Worm (Caenorhabditis elegans): ENCODE results near the gene B0244.9.

DNA sequence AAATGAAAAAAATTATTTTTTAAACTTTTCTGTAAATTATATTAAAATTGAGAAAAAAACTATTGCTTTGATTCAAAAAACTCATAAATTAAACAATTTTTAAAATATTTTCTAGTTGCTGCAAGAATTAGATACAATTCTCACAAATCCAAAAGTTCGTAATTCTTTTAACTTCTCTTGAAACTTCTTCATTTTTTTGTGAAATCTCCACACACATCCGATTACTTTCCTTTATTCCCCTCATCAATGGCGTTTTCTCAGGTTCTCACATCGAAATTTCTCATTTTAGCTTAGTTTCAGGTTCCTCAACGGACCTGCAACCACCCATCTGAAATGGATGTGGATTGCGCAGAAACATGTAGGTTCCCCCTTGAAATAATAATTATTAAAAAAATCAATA is 8.3 kb downstream of the B0244.9 start, which contains the start of gene wrm-1:
- TF ChIP-seq snpc-4 (GFP tag; optimal IDR thresholded peaks at IDR 0.05) (no peak), snpc-4 (tag; optimal IDR thresholded peaks at IDR 0.05) (no peak), mxl-1 (tag; optimal IDR thresholded peaks at IDR 0.05) (no peak), unc-130 (GFP tag; optimal IDR thresholded peaks at IDR 0.05) (no peak), nfyb-1 (GFP tag; IDR thresholded peaks at IDR 0.05) (no peak), efl-1 (GFP tag; optimal IDR thresholded peaks at IDR 0.05) (no peak), athp-1 (tag; optimal IDR thresholded peaks at IDR 0.05) (no peak), nhr-179 (tag; optimal IDR thresholded peaks at IDR 0.05) (no peak), F57A8.1 (GFP tag; optimal IDR thresholded peaks at IDR 0.05) (no peak), rpc-1 (optimal IDR thresholded peaks at IDR 0.05) (no peak), rpc-1 (tag; optimal IDR thresholded peaks at IDR 0.05) (no peak), aptf-2 (GFP tag; conservative IDR thresholded peaks at IDR 0.05) (no peak), lag-1 (GFP tag; IDR thresholded peaks at IDR 0.05) (no peak), tbp1 (GFP tag; optimal IDR thresholded peaks at IDR 0.05) (no peak), hlh-26 (GFP tag; conservative IDR thresholded peaks at IDR 0.05) (no peak), B0336.3 (GFP tag; IDR thresholded peaks at IDR 0.05) (no peak)
